Worm (Caenorhabditis elegans): ENCODE results near the gene swt-3.
A peak's percentile ranks its signal among the peaks of the same experiment; 100 is the strongest.

Gene swt-3

DNA sequence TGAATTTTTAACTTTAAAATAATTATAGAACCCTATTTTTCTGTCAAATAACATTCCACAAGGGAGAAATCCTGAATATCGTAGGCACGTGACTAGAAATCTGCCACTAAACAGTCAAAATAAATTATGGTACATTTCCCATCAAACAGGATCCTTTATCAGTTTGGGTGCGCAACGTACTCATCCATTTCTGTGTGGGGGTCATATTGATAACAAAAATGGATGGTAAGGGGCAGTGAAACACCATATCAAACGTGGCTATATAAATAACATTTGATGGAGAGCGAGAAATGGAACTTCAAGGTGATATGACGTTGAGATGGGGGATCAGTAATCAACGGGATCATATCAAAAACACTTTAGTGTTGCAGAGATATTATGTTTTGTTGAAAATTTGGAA lies 3.6 kb upstream of the swt-3 start (continued):
- no peak for TF ChIP-seq ama-1 (optimal IDR thresholded peaks at IDR 0.05)
- no peak for TF ChIP-seq egl-43 (GFP tag; IDR thresholded peaks at IDR 0.05)
- no peak for TF ChIP-seq zfp-2 (tag; optimal IDR thresholded peaks at IDR 0.05)
- TF ChIP-seq lim-7 (GFP tag; IDR thresholded peaks at IDR 0.05): no peak
- no peak for TF ChIP-seq fos-1 (tag; optimal IDR thresholded peaks at IDR 0.05)
- no peak for TF ChIP-seq lin-13 (GFP tag; optimal IDR thresholded peaks at IDR 0.05)
- TF ChIP-seq ztf-11 (tag; optimal IDR thresholded peaks at IDR 0.05): no peak
- no peak for TF ChIP-seq unc-39 (tag; optimal IDR thresholded peaks at IDR 0.05)
- TF ChIP-seq pqm-1 (tag; optimal IDR thresholded peaks at IDR 0.05): no peak

ce11 chrIV:10782014-10782413 lies 1.5 kb upstream of the swt-3 start:
- TF ChIP-seq Y105C5A.15 (GFP tag; IDR thresholded peaks at IDR 0.05) (no peak), hlh-11 (tag; optimal IDR thresholded peaks at IDR 0.05) (peak; percentile 72), nhr-28 (tag; optimal IDR thresholded peaks at IDR 0.05) (peak; percentile 71), dpl-1 (GFP tag; optimal IDR thresholded peaks at IDR 0.05) (peak; percentile 34), mxl-3 (GFP tag; optimal IDR thresholded peaks at IDR 0.05) (peak; percentile 83), mdl-1 (tag; optimal IDR thresholded peaks at IDR 0.05) (peak in 1 of 2 experiments; percentile 87), hlh-30 (tag; optimal IDR thresholded peaks at IDR 0.05; ENCODE audit: insufficient read depth) (peak; percentile 76), nhr-11 (tag; optimal IDR thresholded peaks at IDR 0.05) (no peak), ceh-20 (GFP tag; IDR thresholded peaks at IDR 0.05) (0 out of 2 replicates have a peak, but pooled peaks have one; percentile 40), lsy-2 (tag; optimal IDR thresholded peaks at IDR 0.05) (peak in 1 of 2 experiments; percentile 54), hmg-1.1 (GFP tag; IDR thresholded peaks at IDR 0.05) (no peak), nhr-48 (tag; optimal IDR thresholded peaks at IDR 0.05) (peak; percentile 94), unc-62 (GFP tag; optimal IDR thresholded peaks at IDR 0.05 in 1 of 2) (no peak), unc-62 (tag; optimal IDR thresholded peaks at IDR 0.05) (no peak), aly-2 (tag; optimal IDR thresholded peaks at IDR 0.05) (no peak), zfp-2 (tag; optimal IDR thresholded peaks at IDR 0.05) (no peak), dmd-8 (GFP tag; IDR thresholded peaks at IDR 0.05) (no peak), egl-27 (tag; optimal IDR thresholded peaks at IDR 0.05) (no peak), dmd-6 (GFP tag; IDR thresholded peaks at IDR 0.05) (peak; percentile 38), mxl-2 (GFP tag; conservative IDR thresholded peaks at IDR 0.05) (peak; percentile 81), daf-16 (GFP tag; optimal IDR thresholded peaks at IDR 0.05) (no peak), daf-16 (tag; optimal IDR thresholded peaks at IDR 0.05) (no peak), mep-1 (tag; optimal IDR thresholded peaks at IDR 0.05) (no peak), cey-2 (tag; optimal IDR thresholded peaks at IDR 0.05; ENCODE audit: borderline replicate concordance, insufficient read depth) (peak; percentile 75), lin-15B (tag; optimal IDR thresholded peaks at IDR 0.05) (no peak)

DNA sequence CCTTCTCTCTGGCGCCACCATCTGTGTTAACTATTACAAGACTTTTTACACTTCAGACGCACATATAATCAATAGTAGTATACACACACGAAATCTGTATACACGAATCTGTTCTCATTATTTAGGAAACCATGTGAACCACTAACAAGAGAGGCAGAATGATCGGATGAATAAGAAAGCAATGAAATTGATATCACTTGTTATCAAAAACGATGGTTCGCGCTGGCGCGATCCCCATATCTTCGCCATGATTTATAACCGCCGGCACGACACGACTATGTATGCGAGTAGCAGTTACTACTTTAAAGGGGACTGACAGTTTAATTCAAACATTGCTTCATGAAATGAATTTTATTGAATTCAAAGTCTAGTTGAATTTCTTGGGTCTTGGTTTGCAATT lies 863 bp upstream of the swt-3 start:
- TF ChIP-seq nhr-48 (tag; optimal IDR thresholded peaks at IDR 0.05): no peak
- TF ChIP-seq zag-1 (tag; optimal IDR thresholded peaks at IDR 0.05): no peak
- no peak for TF ChIP-seq daf-19 (GFP tag; conservative IDR thresholded peaks at IDR 0.05)
- peak; percentile 60 for TF ChIP-seq aha-1 (tag)

DNA sequence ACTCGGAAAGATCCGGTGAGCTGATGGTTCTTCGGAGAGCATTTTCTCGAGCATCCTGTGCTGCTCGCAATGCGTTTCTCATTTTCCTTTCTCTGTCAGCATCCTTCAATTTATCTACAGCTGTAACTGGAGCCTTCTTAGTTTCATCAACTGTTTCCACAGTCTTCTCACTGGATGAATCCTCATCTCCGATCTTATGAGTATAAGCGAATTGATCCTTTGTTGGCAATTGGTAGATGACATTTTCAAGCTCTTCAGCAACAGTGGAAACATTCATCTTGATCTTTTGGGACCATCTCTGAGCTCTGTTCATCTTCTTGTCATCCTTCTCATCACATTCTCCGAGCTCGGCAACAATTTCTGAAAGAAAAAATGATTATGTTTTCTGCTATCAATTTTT lies 1.2 kb downstream of the swt-3 start:
- no peak for TF ChIP-seq mxl-2 (GFP tag; conservative IDR thresholded peaks at IDR 0.05)
- TF ChIP-seq aha-1 (tag): peak; percentile 92

ce11 chrIV:10778582-10778981 lies 1.9 kb downstream of the swt-3 start:
- no peak for TF ChIP-seq saeg-2 (GFP tag; IDR thresholded peaks at IDR 0.05)
- no peak for TF ChIP-seq aly-2 (tag; optimal IDR thresholded peaks at IDR 0.05)
- TF ChIP-seq daf-19 (GFP tag; conservative IDR thresholded peaks at IDR 0.05): no peak
- peak; percentile 57; the same call in 1 of the 2 replicates for TF ChIP-seq ctbp-1 (GFP tag; IDR thresholded peaks at IDR 0.05)
- TF ChIP-seq ces-1 (GFP tag; optimal IDR thresholded peaks at IDR 0.05): no peak
- no peak for TF ChIP-seq ceh-28 (tag; optimal IDR thresholded peaks at IDR 0.05)
- peak; percentile 86 for TF ChIP-seq T26A8.4 (GFP tag; IDR thresholded peaks at IDR 0.05)
- no peak for TF ChIP-seq unc-130 (GFP tag; optimal IDR thresholded peaks at IDR 0.05)
- no peak for TF ChIP-seq skn-1 (tag; optimal IDR thresholded peaks at IDR 0.05)
- TF ChIP-seq T20F7.1 (GFP tag; optimal IDR thresholded peaks at IDR 0.05): no peak
- no peak for TF ChIP-seq spr-1 (tag; optimal IDR thresholded peaks at IDR 0.05)
- TF ChIP-seq lin-29 (GFP tag; IDR thresholded peaks at IDR 0.05): no peak
- peak; percentile 38 for TF ChIP-seq nhr-237 (tag; optimal IDR thresholded peaks at IDR 0.05)
- no peak for TF ChIP-seq lin-1 (GFP tag; IDR thresholded peaks at IDR 0.05)
- TF ChIP-seq snpc-1.2 (GFP tag; IDR thresholded peaks at IDR 0.05): no peak

Measured in whole organism, L4 larva.